Fruit fly (Drosophila melanogaster): ENCODE results near the gene mRpL36.

Gene mRpL36

DNA sequence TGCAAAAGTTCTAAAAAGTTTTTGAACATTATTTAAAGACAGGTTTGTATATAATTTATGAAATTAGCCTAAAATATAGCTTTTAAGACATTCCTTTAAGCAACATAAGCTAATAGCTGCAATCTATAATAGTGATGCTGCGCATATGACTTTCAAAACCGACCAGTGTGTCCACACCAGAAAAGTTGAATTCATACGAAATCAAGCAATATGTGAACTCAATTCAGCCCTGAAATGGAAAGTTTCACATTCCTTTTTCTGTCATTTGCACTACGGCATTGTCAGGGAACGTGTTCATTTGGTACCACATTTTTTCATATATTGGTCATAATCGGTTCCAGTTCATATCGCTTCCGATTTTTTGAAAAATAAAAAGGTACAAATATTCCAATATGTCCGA, 16.0 kb downstream of the mRpL36 start, which contains the start of gene fan:
fan (plus strand) TSS at position 247 of the 400 bp plus-strand sequence.
- TF ChIP-seq CG15336 (GFP tag; IDR thresholded peaks at IDR 0.05) = no peak
- no peak for TF ChIP-seq CG7368 (GFP tag; optimal IDR thresholded peaks at IDR 0.05)
- no peak for TF ChIP-seq CG8119 (GFP tag; IDR thresholded peaks at IDR 0.05)
- no peak for TF ChIP-seq acj6 (GFP tag; optimal IDR thresholded peaks at IDR 0.05)
- TF ChIP-seq vri (GFP tag; optimal IDR thresholded peaks at IDR 0.05) = no peak
- TF ChIP-seq topi (GFP tag; optimal IDR thresholded peaks at IDR 0.05) = no peak
- TF ChIP-seq CG11294 (GFP tag; IDR thresholded peaks at IDR 0.05) = no peak
- TF ChIP-seq net (GFP tag; optimal IDR thresholded peaks at IDR 0.05) = no peak
- TF ChIP-seq Eip78C (GFP tag) = no peak
- TF ChIP-seq cyc (GFP tag; optimal IDR thresholded peaks at IDR 0.05) = no peak
- TF ChIP-seq Sox14 (GFP tag; optimal IDR thresholded peaks at IDR 0.05) = no peak
- no peak for TF ChIP-seq Met (GFP tag; optimal IDR thresholded peaks at IDR 0.05)
- no peak for TF ChIP-seq CG1621 (tag; optimal IDR thresholded peaks at IDR 0.05)
- TF ChIP-seq CG3919 (GFP tag; optimal IDR thresholded peaks at IDR 0.05) = no peak
- TF ChIP-seq CG4318 (GFP tag; optimal IDR thresholded peaks at IDR 0.05) = no peak
- TF ChIP-seq Hr39 (GFP tag; optimal IDR thresholded peaks at IDR 0.05) = no peak
- TF ChIP-seq CG34406 (GFP tag; optimal IDR thresholded peaks at IDR 0.05) = no peak
- TF ChIP-seq CG6276 (GFP tag; optimal IDR thresholded peaks at IDR 0.05) = no peak

DNA sequence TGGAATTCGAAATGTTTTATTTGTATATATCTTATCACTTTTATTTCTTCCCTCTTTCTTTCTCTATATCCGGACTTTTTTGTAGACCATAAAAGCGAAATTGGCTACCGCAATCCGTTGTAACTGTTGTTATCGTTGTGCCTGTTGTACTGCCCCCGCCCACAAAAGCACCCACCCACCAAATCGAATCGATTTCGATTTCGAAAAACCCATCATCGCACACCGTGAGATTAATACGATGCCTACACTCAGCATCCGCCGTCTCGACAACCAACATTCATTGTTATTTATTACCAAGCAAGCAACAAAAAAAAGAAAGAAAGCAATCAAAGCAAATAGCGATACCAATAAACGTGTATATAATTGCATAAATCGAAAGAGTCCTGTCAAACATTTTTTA, 16.7 kb downstream of the mRpL36 start:
- no peak for TF ChIP-seq Smox (GFP tag; optimal IDR thresholded peaks at IDR 0.05)
- 0 out of 3 replicates have a peak, but pooled peaks have one; percentile 13 for TF ChIP-seq CG6163 (GFP tag; IDR thresholded peaks at IDR 0.05)

DNA sequence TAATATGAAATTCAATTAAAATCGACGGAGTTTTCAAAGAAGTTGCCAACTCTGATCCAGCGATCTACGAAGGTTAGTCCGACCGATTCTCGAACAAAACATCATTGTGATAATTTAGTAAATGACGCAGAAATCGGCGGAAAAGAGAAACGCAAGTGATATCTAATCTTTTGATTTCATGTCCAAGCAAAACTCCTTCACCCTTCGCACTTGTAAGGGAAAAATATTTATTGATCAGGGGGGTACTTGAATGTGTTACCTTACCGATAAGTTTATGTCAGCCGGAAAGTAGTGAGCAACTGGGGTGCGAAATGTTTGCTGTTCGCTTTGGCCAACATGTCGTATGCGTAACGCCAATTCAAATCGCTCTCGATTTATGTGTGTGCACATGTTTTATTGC, 27.8 kb downstream of the mRpL36 start:
- TF ChIP-seq pdm3 (GFP tag; optimal IDR thresholded peaks at IDR 0.05) (no peak), vri (GFP tag; optimal IDR thresholded peaks at IDR 0.05) (peak; percentile 30), Met (GFP tag; optimal IDR thresholded peaks at IDR 0.05) (no peak)

DNA sequence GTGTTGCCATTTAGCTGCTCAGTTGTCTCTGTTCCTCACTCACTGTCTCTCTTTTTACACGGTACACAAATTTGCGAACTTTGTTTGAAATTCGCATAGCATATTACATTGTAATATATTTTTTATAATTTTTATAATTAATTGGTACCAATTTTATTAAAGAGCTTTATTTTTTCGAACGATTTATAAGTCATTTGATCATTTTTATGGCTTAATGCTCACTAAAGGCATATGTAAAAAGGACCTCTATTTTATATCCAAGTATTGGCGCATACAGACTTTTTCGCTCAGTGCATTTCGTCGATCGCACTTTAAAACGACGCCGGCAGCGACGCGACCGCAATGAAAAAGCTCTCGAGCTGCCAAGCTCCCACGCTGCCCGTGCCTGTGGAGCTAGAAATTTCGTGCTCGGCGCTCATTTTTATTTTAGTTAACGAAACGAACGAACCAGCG, 28.8 kb downstream of the mRpL36 start:
- TF ChIP-seq Hr38 (GFP tag; optimal IDR thresholded peaks at IDR 0.05) = no peak
- peak; percentile 96 for TF ChIP-seq CG11294 (GFP tag; IDR thresholded peaks at IDR 0.05)
- peak; percentile 77 for TF ChIP-seq vri (GFP tag; optimal IDR thresholded peaks at IDR 0.05)
- TF ChIP-seq CG6163 (GFP tag; IDR thresholded peaks at IDR 0.05) = peak; percentile 92
- TF ChIP-seq Smox (GFP tag; optimal IDR thresholded peaks at IDR 0.05) = no peak
- peak; percentile 89 for TF ChIP-seq svp (GFP tag)
- peak; percentile 97 for TF ChIP-seq Eip78C (GFP tag)
- TF ChIP-seq cyc (GFP tag; optimal IDR thresholded peaks at IDR 0.05) = peak; percentile 83
- peak; percentile 86 for TF ChIP-seq CG11762 (GFP tag; optimal IDR thresholded peaks at IDR 0.05; ENCODE audit: insufficient read depth)
- TF ChIP-seq Sox15 (GFP tag; optimal IDR thresholded peaks at IDR 0.05) = peak; percentile 90
- peak; percentile 95 for TF ChIP-seq eg (GFP tag; IDR thresholded peaks at IDR 0.05)
- peak; percentile 78 for TF ChIP-seq CG6808 (GFP tag; optimal IDR thresholded peaks at IDR 0.05)
- TF ChIP-seq OdsH (GFP tag; optimal IDR thresholded peaks at IDR 0.05) = peak; percentile 96
- TF ChIP-seq Blimp-1 (GFP tag; optimal IDR thresholded peaks at IDR 0.05) = no peak
- TF ChIP-seq spab (GFP tag; optimal IDR thresholded peaks at IDR 0.05) = peak; percentile 81
- peak; percentile 86 for TF ChIP-seq CG3919 (GFP tag; optimal IDR thresholded peaks at IDR 0.05)
- peak; percentile 96 for TF ChIP-seq net (GFP tag; optimal IDR thresholded peaks at IDR 0.05)
- TF ChIP-seq CG4318 (GFP tag; optimal IDR thresholded peaks at IDR 0.05) = peak; percentile 94
- TF ChIP-seq dac (GFP tag; optimal IDR thresholded peaks at IDR 0.05) = peak; percentile 91
- peak; percentile 78 for TF ChIP-seq dsx (GFP tag; optimal IDR thresholded peaks at IDR 0.05; ENCODE audit: poor library complexity, severe bottlenecking)
- peak; percentile 99 for TF ChIP-seq CG32006 (GFP tag; optimal IDR thresholded peaks at IDR 0.05)
- peak; percentile 84 for TF ChIP-seq CG3032 (tag; optimal IDR thresholded peaks at IDR 0.05)
- TF ChIP-seq Eip93F (GFP tag; optimal IDR thresholded peaks at IDR 0.05) = peak; percentile 74
- peak; percentile 97 for TF ChIP-seq CG15336 (GFP tag; IDR thresholded peaks at IDR 0.05)
- no peak for TF ChIP-seq Hr39 (GFP tag; optimal IDR thresholded peaks at IDR 0.05)
- TF ChIP-seq CG9139 (GFP tag; optimal IDR thresholded peaks at IDR 0.05) = peak; percentile 62
- peak; percentile 95 for TF ChIP-seq Gug (GFP tag; IDR thresholded peaks at IDR 0.05)
- TF ChIP-seq Ets21C (GFP tag; optimal IDR thresholded peaks at IDR 0.05) = no peak
- peak; percentile 74 for TF ChIP-seq fd59A (GFP tag; optimal IDR thresholded peaks at IDR 0.05)
- TF ChIP-seq CG34406 (GFP tag; optimal IDR thresholded peaks at IDR 0.05) = peak; percentile 94
- TF ChIP-seq Sox14 (GFP tag; optimal IDR thresholded peaks at IDR 0.05) = peak; percentile 87
- peak; percentile 87 for TF ChIP-seq CG11902 (GFP tag; optimal IDR thresholded peaks at IDR 0.05)
- peak; percentile 82 for TF ChIP-seq topi (GFP tag; optimal IDR thresholded peaks at IDR 0.05)
- TF ChIP-seq CG6276 (GFP tag; optimal IDR thresholded peaks at IDR 0.05) = peak; percentile 97
- peak; percentile 92 for TF ChIP-seq CG16779 (tag; optimal IDR thresholded peaks at IDR 0.05)
- TF ChIP-seq CG10631 (GFP tag; optimal IDR thresholded peaks at IDR 0.05) = peak; percentile 96
- peak; percentile 90 for TF ChIP-seq CG7368 (GFP tag; optimal IDR thresholded peaks at IDR 0.05)
- TF ChIP-seq fkh (GFP tag; optimal IDR thresholded peaks at IDR 0.05) = peak; percentile 51

Measured in whole organism, prepupa.